Worm (Caenorhabditis elegans) whole organism, L2 larva: ENCODE measurements around the gene dpy-26.

Source experiments
- C34F6.9 ChIP-seq: fragments of 150-350 bp; optimal IDR thresholded peaks from 2 replicates; lab custom pipeline; 2014; ENCODE audit warnings: missing biosample characterization, missing genetic modification characterization
- alr-1 ChIP-seq: fragments of 150-350 bp; optimal IDR thresholded peaks from 2 replicates; lab custom pipeline; 2014; ENCODE audit warnings: missing biosample characterization, missing genetic modification characterization
- ama-1 ChIP-seq: fragments of 150-350 bp; optimal IDR thresholded peaks from 2 replicates; lab custom pipeline; 2018; ENCODE audit warnings: inconsistent platforms
- egl-27 ChIP-seq: sonication (generic microtip); optimal IDR thresholded peaks from 3 replicates; lab custom pipeline; 2017; ENCODE audit warnings: missing biosample characterization, missing genetic modification reagents, missing genetic modification characterization
- fos-1 ChIP-seq: fragments of 150-350 bp; optimal IDR thresholded peaks from 2 replicates; lab custom pipeline; 2014; ENCODE audit warnings: missing biosample characterization, missing genetic modification characterization
- lin-13 ChIP-seq: fragments of 150-350 bp; optimal IDR thresholded peaks from 2 replicates; lab custom pipeline; 2014; ENCODE audit warnings: missing biosample characterization, missing genetic modification reagents, missing genetic modification characterization
- lsy-2 ChIP-seq, 2 experiments: fragments of 150-350 bp in 1 of 2; sonication (generic microtip) in 1 of 2; optimal IDR thresholded peaks; 2 replicates each; lab custom pipeline; 2014 to 2017; ENCODE audit warnings: missing biosample characterization in 2 of 2, missing genetic modification characterization in 2 of 2
- mdl-1 ChIP-seq, 2 experiments: fragments of 150-350 bp in 1 of 2; sonication (generic microtip) in 1 of 2; optimal IDR thresholded peaks; 2 replicates each; lab custom pipeline; 2017; ENCODE audit warnings: missing biosample characterization in 2 of 2, missing genetic modification characterization in 2 of 2
- nhr-12 ChIP-seq: fragments of 150-350 bp; optimal IDR thresholded peaks from 2 replicates; lab custom pipeline; 2014; ENCODE audit warnings: missing biosample characterization, missing genetic modification characterization
- nhr-237 ChIP-seq: fragments of 150-350 bp; optimal IDR thresholded peaks from 2 replicates; lab custom pipeline; 2014; ENCODE audit warnings: missing biosample characterization, missing genetic modification characterization
- unc-62 ChIP-seq: fragments of 150-350 bp; optimal IDR thresholded peaks from 2 replicates; lab custom pipeline; 2014; ENCODE audit warnings: missing biosample characterization, missing genetic modification reagents, missing genetic modification characterization
- ztf-11 ChIP-seq: sonication (generic microtip); optimal IDR thresholded peaks from 2 replicates; lab custom pipeline; 2017; ENCODE audit warnings: missing biosample characterization, missing genetic modification characterization

ce11 chrIV:12468359-12468758, 17.2 kb upstream of the dpy-26 start, which contains the start of gene igdb-2:
- TF ChIP-seq lsy-2 (tag; optimal IDR thresholded peaks at IDR 0.05; lab: Kevin White, UChicago), result no peak
- no peak for TF ChIP-seq nhr-12 (tag; lab: Kevin White, UChicago)
- no peak for TF ChIP-seq egl-27 (tag; lab: Kevin White, UChicago)
- TF ChIP-seq nhr-237 (tag; lab: Kevin White, UChicago), result no peak
- no peak for TF ChIP-seq alr-1
- no peak for TF ChIP-seq C34F6.9
- TF ChIP-seq fos-1 (tag; lab: Kevin White, UChicago), result no peak
- no peak for TF ChIP-seq unc-62 (GFP tag; lab: Kevin White, UChicago)
- no peak for TF ChIP-seq ama-1 (lab: Kevin White, UChicago)
- no peak for TF ChIP-seq mdl-1 (tag; optimal IDR thresholded peaks at IDR 0.05; lab: Kevin White, UChicago)
- no peak for TF ChIP-seq ztf-11 (tag; lab: Kevin White, UChicago)
- no peak for TF ChIP-seq lin-13
